Worm (Caenorhabditis elegans) whole organism, early embryonic: ENCODE data around the gene tost-1.

ENCODE experiments used
- B0310.2 ChIP-seq: sonication (generic microtip); optimal IDR thresholded peaks from 2 replicates; lab custom pipeline; 2016; ENCODE audit warnings: mild to moderate bottlenecking, missing genetic modification characterization, missing compliant biosample characterization
- F13C5.2 ChIP-seq: sonication (generic microtip); optimal IDR thresholded peaks from 2 replicates; lab custom pipeline; 2017; ENCODE audit warnings: mild to moderate bottlenecking, missing genetic modification characterization, inconsistent platforms, missing compliant biosample characterization
- aly-1 ChIP-seq: sonication (generic microtip); optimal IDR thresholded peaks from 2 replicates; lab custom pipeline; 2016; ENCODE audit warnings: missing genetic modification characterization, missing compliant biosample characterization
- ama-1 ChIP-seq: fragments of 150-350 bp; optimal IDR thresholded peaks from 2 replicates; lab custom pipeline; 2014
- ceh-13 ChIP-seq: fragments of 200-800 bp; sonication (Bioruptor generic); optimal IDR thresholded peaks from 2 replicates; lab custom pipeline; 2018; ENCODE audit warnings: mild to moderate bottlenecking, missing genetic modification characterization, missing compliant biosample characterization
- ceh-36 ChIP-seq: sonication (generic microtip); optimal IDR thresholded peaks from 2 replicates; lab custom pipeline; 2016; ENCODE audit warnings: missing genetic modification characterization, inconsistent platforms, missing compliant biosample characterization
- ets-7 ChIP-seq: sonication (generic microtip); optimal IDR thresholded peaks from 2 replicates; lab custom pipeline; 2016; ENCODE audit warnings: missing genotype, missing genetic modification characterization, missing compliant biosample characterization
- flt-1 ChIP-seq: fragments of 200-800 bp; sonication (Bioruptor generic); IDR thresholded peaks from 2 replicates; pipeline ENCODE4 v1.3.6; 2022; ENCODE audit warnings: missing genetic modification characterization, missing compliant biosample characterization
- hmbx-1 ChIP-seq: sonication (generic microtip); optimal IDR thresholded peaks from 2 replicates; lab custom pipeline; 2016; ENCODE audit warnings: mild to moderate bottlenecking, missing genetic modification characterization, missing compliant biosample characterization
- hmg-4 ChIP-seq: fragments of 200-800 bp; sonication (Bioruptor generic); optimal IDR thresholded peaks from 2 replicates; lab custom pipeline; 2018; ENCODE audit warnings: mild to moderate bottlenecking, missing genetic modification characterization, missing compliant biosample characterization
- hnd-1 ChIP-seq: sonication (generic microtip); optimal IDR thresholded peaks from 2 replicates; lab custom pipeline; 2016; ENCODE audit warnings: missing genetic modification characterization, missing compliant biosample characterization
- pes-1 ChIP-seq: fragments of 200-800 bp; sonication (Bioruptor generic); IDR thresholded peaks from 2 replicates; pipeline ENCODE4 v1.3.6; 2022; ENCODE audit warnings: missing genetic modification reagents, missing genetic modification characterization, missing compliant biosample characterization
- scrt-1 ChIP-seq: fragments of 200-800 bp; sonication (Bioruptor generic); IDR thresholded peaks from 2 replicates; pipeline ENCODE4 v1.3.6; 2022; ENCODE audit warnings: missing genetic modification characterization, missing compliant biosample characterization
- sea-1 ChIP-seq: fragments of 200-800 bp; sonication (Bioruptor generic); conservative IDR thresholded peaks from 2 replicates; pipeline ENCODE4 v1.3.6; 2022; ENCODE audit warnings: missing genetic modification characterization, missing compliant biosample characterization
- tbx-11 ChIP-seq: fragments of 200-800 bp; sonication (Bioruptor generic); IDR thresholded peaks from 2 replicates; pipeline ENCODE4 v1.3.6; 2022; ENCODE audit warnings: missing genetic modification characterization, missing compliant biosample characterization
- tbx-37 ChIP-seq: fragments of 200-800 bp; sonication (Bioruptor generic); conservative IDR thresholded peaks from 2 replicates; pipeline ENCODE4 v1.3.6; 2022; ENCODE audit warnings: missing genetic modification reagents, missing genetic modification characterization, missing compliant biosample characterization
- tra-4 ChIP-seq: sonication (generic microtip); optimal IDR thresholded peaks from 2 replicates; lab custom pipeline; 2017; ENCODE audit warnings: missing genetic modification characterization, missing compliant biosample characterization

Gene tost-1

DNA sequence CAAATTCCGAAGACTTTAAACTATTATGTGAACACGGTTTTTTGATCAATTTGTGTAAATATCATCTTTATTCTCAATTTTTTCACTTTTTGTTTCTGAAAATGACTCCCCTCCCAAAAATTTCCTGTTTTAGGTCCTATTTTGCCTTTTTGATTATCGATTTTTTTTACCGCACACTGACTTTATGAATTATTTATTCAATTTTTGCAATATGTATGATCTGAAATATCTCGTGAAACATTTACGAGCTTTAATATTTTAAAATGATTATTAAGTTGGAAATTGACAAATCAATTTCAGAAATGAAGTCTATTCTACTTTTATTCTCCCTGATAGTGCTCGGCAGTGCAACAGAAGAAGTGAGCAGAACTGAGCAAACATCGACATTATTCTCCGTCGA, 1.3 kb upstream of the tost-1 start, which contains the start of gene C35D10.1:
Gene C35D10.1, plus strand, starts transcription at position 301 of the 400 bp plus-strand sequence.
- TF ChIP-seq pes-1 (no peak), hnd-1 (no peak), sea-1 (no peak), ets-7 (no peak), ceh-13 (no peak), hmg-4 (no peak), flt-1 (GFP tag; lab: Robert Waterston, UW) (no peak), aly-1 (tag; lab: Kevin White, UChicago) (no peak), hmbx-1 (tag; lab: Kevin White, UChicago) (no peak), F13C5.2 (tag; lab: Kevin White, UChicago) (no peak), B0310.2 (tag; lab: Kevin White, UChicago) (no peak), tbx-37 (GFP tag; lab: Robert Waterston, UW) (no peak), ama-1 (lab: Kevin White, UChicago) (no peak), scrt-1 (GFP tag; lab: Robert Waterston, UW) (no peak), ceh-36 (tag; lab: Kevin White, UChicago) (no peak), tra-4 (no peak), tbx-11 (no peak)

ce11 chrIII:4875663-4876062, 2.4 kb downstream of the tost-1 start:
- TF ChIP-seq B0310.2 (tag; lab: Kevin White, UChicago) (no peak), F13C5.2 (tag; lab: Kevin White, UChicago) (no peak), tbx-37 (GFP tag; lab: Robert Waterston, UW) (no peak)

DNA sequence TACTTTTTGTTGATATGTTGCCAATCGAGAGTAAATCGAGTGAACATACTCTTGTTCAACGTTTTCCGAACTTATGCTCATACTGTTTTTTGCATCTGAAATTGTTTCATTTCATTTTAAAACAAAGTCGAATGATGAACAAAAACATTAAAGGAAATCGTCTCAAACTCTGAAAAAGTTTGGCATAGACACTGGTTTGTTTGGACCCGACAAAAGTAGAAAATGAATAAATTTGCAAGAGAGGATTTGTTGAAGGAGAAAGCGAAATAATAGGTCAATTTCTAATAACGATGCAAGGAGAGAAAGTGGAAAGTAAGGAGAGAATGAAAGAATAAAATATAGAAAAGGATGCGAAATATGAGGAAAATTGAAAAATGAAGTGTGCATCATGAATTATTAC, 3.4 kb downstream of the tost-1 start, which contains the start of gene C35D10.12:
Gene C35D10.12, minus strand, starts transcription at position 101 of the 400 bp plus-strand sequence.
- TF ChIP-seq sea-1 = no peak
- TF ChIP-seq F13C5.2 (tag; lab: Kevin White, UChicago) = no peak
- TF ChIP-seq ama-1 (lab: Kevin White, UChicago) = no peak
- TF ChIP-seq tbx-37 (GFP tag; lab: Robert Waterston, UW) = no peak
- no peak for TF ChIP-seq pes-1
- no peak for TF ChIP-seq hmg-4
- TF ChIP-seq tra-4 = no peak
- no peak for TF ChIP-seq hnd-1
- TF ChIP-seq scrt-1 (GFP tag; lab: Robert Waterston, UW) = no peak
- TF ChIP-seq ets-7 = no peak
- no peak for TF ChIP-seq hmbx-1 (tag; lab: Kevin White, UChicago)
- TF ChIP-seq aly-1 (tag; lab: Kevin White, UChicago) = no peak

DNA sequence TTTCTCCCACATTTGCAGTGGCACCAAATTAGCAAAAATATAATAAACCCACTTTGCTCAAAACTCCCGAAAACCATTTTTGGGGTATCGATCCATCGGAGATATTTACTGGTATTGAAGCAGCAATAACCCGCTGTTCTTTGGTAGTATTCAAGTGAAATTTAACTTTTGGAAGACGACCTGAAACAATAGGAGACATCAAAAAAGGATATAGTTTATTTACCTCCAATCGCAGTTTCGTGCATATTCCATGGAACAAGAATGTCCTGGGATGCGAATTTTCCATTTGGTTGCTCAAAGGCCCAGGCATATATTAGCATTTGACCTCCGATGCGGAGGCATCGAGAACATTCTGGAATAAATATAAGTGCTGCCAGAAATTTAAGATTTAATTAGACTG, 4.7 kb downstream of the tost-1 start:
- TF ChIP-seq tra-4 (no peak), tbx-37 (GFP tag; lab: Robert Waterston, UW) (no peak), B0310.2 (tag; lab: Kevin White, UChicago) (no peak), sea-1 (no peak), ceh-36 (tag; lab: Kevin White, UChicago) (no peak), hmg-4 (no peak), ama-1 (lab: Kevin White, UChicago) (no peak)

- no peak for TF ChIP-seq hmg-4
- no peak for TF ChIP-seq hnd-1
- TF ChIP-seq F13C5.2 (tag; lab: Kevin White, UChicago) = no peak
- TF ChIP-seq ets-7 = no peak
Observed at ce11 chrIII:4870478-4870877, 7.6 kb downstream of the tost-1 start, which contains the start of gene gipc-1. Gene gipc-1, plus strand, starts transcription at chrIII:4870778.

- no peak for TF ChIP-seq B0310.2 (tag; lab: Kevin White, UChicago)
- TF ChIP-seq sea-1 = no peak
- no peak for TF ChIP-seq hmg-4
- no peak for TF ChIP-seq tbx-11
- no peak for TF ChIP-seq pes-1
- no peak for TF ChIP-seq hnd-1
- no peak for TF ChIP-seq aly-1 (tag; lab: Kevin White, UChicago)
- no peak for TF ChIP-seq tra-4
- TF ChIP-seq ceh-36 (tag; lab: Kevin White, UChicago) = no peak
- TF ChIP-seq F13C5.2 (tag; lab: Kevin White, UChicago) = no peak
- TF ChIP-seq flt-1 (GFP tag; lab: Robert Waterston, UW) = no peak
- TF ChIP-seq hmbx-1 (tag; lab: Kevin White, UChicago) = no peak
- TF ChIP-seq scrt-1 (GFP tag; lab: Robert Waterston, UW) = no peak
Observed at ce11 chrIII:4868643-4869042, 9.5 kb downstream of the tost-1 start, which contains the start of the genes msd-4 and C35D10.3. Gene msd-4, minus strand, starts transcription at chrIII:4868743. Gene C35D10.3, plus strand, starts transcription at chrIII:4868921.

ce11 chrIII:4866762-4867161, 11.3 kb downstream of the tost-1 start, which contains the start of gene C35D10.17:
Gene C35D10.17, plus strand, starts transcription at chrIII:4867062.
- TF ChIP-seq scrt-1 (GFP tag; lab: Robert Waterston, UW) = no peak
- no peak for TF ChIP-seq sea-1
- TF ChIP-seq ets-7 = no peak
- no peak for TF ChIP-seq tra-4
- no peak for TF ChIP-seq hmbx-1 (tag; lab: Kevin White, UChicago)
- no peak for TF ChIP-seq tbx-37 (GFP tag; lab: Robert Waterston, UW)
- TF ChIP-seq ceh-13 = no peak
- TF ChIP-seq F13C5.2 (tag; lab: Kevin White, UChicago) = no peak
- TF ChIP-seq hnd-1 = no peak
- no peak for TF ChIP-seq pes-1
- TF ChIP-seq B0310.2 (tag; lab: Kevin White, UChicago) = no peak
- TF ChIP-seq aly-1 (tag; lab: Kevin White, UChicago) = no peak
- TF ChIP-seq ceh-36 (tag; lab: Kevin White, UChicago) = no peak
- no peak for TF ChIP-seq hmg-4
- TF ChIP-seq flt-1 (GFP tag; lab: Robert Waterston, UW) = no peak
- no peak for TF ChIP-seq ama-1 (lab: Kevin White, UChicago)

DNA sequence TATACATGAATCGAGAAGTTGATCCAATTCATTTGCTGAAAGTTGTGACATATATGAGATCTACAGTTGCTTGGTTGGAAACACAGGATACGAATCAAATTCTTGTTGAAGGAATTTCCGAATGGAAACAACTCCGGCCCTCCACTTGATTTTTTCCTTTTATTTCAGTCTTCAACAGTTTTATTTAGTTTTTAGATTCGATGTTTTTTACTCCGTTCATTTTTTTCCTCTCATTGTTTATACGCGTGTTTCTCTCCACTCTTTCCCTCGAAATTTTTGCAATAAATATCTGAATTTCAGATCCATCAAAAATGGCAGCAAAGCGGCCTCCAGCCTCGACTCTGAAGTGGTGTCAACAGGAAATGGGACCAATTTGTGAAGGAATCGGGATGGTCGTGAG, 15.0 kb downstream of the tost-1 start, which contains the start of gene coq-8:
Gene coq-8, plus strand, starts transcription at position 301 of the 400 bp plus-strand sequence.
- no peak for TF ChIP-seq hnd-1
- no peak for TF ChIP-seq sea-1
- TF ChIP-seq pes-1 = no peak
- no peak for TF ChIP-seq tbx-11
- TF ChIP-seq aly-1 (tag; lab: Kevin White, UChicago) = no peak
- TF ChIP-seq B0310.2 (tag; lab: Kevin White, UChicago) = no peak
- TF ChIP-seq ceh-13 = no peak
- TF ChIP-seq F13C5.2 (tag; lab: Kevin White, UChicago) = no peak
- TF ChIP-seq hmbx-1 (tag; lab: Kevin White, UChicago) = no peak
- TF ChIP-seq scrt-1 (GFP tag; lab: Robert Waterston, UW) = no peak
- no peak for TF ChIP-seq ets-7
- no peak for TF ChIP-seq tra-4
- no peak for TF ChIP-seq hmg-4
- no peak for TF ChIP-seq ama-1 (lab: Kevin White, UChicago)
- TF ChIP-seq flt-1 (GFP tag; lab: Robert Waterston, UW) = no peak
- TF ChIP-seq tbx-37 (GFP tag; lab: Robert Waterston, UW) = no peak
- no peak for TF ChIP-seq ceh-36 (tag; lab: Kevin White, UChicago)
